Worm (Caenorhabditis elegans): ENCODE data around the gene srv-19.

Gene srv-19

DNA sequence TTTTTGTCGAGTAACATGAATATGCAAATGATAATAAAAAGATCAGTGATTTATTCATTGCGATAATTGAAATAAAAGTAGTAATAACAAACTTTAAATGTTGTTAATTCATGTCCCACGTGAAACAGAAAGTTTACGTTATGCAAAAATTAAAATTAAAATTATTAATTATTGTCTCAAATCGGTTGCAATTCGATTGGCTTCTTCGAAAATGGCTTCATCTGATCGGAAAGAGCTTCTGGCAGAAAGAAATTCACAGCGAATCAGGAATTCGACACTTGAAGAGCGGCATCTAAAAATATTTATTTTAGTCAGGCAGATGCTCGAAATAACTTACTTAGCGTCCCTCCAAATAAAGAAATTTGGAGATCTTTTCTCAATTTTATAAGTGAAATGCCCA lies 7.9 kb downstream of the srv-19 start, which contains the start of gene spe-27:
spe-27 (minus strand) TSS at position 101 of the 400 bp plus-strand sequence.
- TF ChIP-seq unc-62 (GFP tag; optimal IDR thresholded peaks at IDR 0.05) = no peak

DNA sequence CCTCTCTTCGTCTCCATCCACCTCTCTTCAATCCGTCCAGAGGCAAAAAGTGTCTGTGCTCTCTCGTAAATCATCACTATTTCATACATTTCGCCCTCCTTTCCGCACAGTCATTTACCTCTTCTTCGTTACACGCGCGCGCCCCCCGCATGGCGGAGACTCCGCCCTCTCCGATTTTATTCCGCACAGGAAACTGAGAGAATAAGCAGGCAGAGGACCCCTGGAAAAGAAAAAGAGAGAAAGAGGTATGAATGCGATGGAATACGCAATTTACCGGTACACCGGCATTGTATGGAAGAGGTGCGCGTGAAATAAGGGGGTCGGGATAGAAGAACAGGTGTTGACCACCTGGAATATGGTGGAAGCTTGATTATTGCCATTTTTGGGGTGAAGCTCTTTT lies 13.0 kb downstream of the srv-19 start:
- TF ChIP-seq unc-62 (GFP tag; optimal IDR thresholded peaks at IDR 0.05) = no peak

DNA sequence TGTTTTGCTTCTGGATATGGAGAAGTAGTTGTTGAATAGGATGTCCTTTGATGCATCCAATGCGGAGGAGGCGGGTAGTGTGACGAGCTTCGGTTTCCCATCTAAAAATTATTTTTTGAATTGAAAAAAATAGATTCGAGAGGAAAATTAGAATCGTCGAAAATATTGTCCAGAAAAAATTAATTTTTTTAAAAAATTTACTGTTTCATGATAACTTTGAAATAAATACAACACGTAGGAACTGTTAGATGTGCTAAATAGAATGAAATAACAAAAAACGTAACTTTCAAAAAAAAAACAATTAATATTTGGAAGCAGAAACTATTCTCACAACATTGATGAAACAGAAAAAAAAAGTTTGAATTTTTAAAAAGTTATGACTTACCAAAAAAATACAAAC lies 13.8 kb downstream of the srv-19 start, which contains the start of gene C06E7.4:
C06E7.4 (minus strand) TSS at position 101 of the 400 bp plus-strand sequence.
- TF ChIP-seq unc-62 (GFP tag; optimal IDR thresholded peaks at IDR 0.05) = no peak

DNA sequence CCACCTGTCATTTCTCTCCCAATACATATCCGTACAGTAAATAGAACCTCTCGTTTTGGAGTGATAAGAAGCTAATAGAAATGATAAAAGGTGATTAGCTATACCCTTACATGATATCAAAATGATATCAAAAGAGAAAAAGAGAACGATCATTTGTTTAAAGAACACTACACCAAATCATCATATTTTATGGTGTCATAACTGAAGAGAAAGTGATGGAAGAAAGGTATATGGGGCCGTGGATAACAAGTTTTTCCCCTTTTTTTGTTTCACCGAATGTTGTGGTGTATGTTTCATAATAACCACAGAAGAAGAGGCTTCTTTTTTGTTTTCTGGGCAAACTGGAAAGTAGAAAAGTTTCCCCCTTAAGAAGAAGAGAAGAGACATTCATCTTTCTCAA lies 15.5 kb downstream of the srv-19 start:
- no peak for TF ChIP-seq unc-62 (GFP tag; optimal IDR thresholded peaks at IDR 0.05)

DNA sequence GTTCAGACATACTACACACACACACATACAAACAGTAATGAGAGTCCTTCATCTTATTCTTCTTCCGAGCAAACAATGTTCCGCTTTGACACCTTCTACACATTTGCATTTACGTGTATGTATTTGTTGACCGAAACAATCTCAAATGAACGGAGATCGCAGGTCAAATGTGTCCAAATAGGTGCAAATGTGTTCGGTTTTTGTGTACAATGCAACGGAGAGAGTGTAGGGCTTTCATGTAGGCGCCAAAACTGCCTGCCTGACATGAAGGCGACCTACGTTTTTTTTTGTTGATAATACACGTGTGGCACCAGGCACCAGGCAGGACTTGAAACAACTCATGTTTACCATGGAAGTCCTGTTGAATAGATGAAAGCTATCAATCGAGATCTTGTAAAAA lies 16.8 kb downstream of the srv-19 start:
- TF ChIP-seq unc-62 (GFP tag; optimal IDR thresholded peaks at IDR 0.05) = no peak

DNA sequence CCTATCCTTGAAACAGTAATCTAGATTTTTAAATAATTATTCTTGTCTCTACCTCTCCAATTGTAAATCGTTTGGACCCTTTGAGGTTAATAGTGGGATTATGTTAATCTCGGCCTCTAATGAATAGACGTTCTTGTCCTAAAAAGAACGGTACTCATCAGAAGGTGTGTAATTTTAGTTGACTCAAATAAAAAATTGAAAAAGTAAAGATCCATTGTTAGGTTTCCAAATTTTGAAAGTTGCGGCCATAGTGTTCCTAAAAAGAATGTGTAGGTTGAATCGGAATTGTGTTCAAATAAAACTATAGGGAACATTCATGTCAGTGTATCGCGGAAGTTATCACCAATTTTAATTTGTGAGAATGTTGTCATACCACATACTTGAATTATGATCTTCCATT lies 18.1 kb downstream of the srv-19 start:
- no peak for TF ChIP-seq unc-62 (GFP tag; optimal IDR thresholded peaks at IDR 0.05)

DNA sequence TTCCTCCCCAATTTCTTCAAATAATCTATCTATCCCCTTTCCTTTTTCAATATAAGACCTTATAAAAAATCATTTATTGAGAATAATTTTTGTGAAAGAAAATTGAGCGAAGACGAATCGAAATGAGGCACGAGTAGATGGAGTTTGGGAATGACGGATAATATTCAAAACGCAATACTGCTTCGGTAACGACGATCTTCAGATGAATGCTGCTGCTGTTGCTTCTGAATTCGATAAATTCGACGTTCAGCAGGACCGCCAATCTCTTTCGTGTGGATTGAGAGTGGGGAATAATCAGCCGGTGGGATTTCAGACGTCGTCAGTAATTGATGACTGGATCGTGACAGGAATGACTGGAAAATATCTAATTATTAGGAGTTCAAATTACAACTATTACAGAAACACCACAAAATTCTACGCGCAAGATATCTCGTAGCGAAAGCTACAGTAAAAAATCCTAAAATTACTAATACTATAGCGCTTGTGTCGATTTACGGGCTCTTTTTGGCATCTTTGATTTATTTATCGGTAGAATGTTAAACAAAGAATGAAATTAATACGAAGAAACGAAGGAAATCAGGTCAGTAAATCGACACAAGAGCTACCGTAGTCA lies 22.9 kb downstream of the srv-19 start:
- TF ChIP-seq unc-62 (GFP tag; optimal IDR thresholded peaks at IDR 0.05) = no peak

DNA sequence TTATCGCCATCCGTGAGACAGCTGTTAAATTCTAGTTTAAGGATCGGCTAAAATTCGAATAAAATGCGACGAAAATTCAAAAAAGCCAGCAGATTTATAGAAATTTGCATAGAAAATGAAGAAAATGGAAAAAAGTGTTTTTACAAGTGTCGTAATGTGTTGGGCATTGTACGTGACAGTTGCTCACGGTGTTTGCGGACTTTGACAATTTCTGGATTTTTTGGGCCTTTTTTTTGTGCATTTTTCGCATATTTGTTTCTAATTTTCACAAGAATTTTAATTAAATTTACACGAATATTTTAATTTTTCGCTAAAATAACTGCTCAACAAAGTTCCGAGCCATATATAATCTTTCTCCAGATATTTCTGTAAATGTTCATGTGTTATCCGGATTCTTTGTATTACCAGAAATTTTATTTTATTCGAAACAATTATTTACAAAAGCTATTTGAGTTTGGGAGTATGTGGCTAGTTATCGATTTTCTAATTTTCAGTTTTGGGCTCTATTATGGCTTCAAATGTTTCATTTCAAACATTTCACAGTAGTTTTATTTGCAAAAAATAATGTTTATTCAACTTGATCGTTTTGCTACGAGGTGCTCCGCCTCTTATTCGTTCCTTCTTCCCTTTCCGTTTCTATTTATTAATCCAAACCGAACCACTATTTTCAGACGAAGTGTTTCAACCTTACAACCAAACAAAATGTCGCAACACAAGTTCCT lies 25.6 kb downstream of the srv-19 start, which contains the start of gene sams-3:
sams-3 (plus strand) TSS at position 672 of the 722 bp plus-strand sequence.
- TF ChIP-seq unc-62 (GFP tag; optimal IDR thresholded peaks at IDR 0.05) = no peak

DNA sequence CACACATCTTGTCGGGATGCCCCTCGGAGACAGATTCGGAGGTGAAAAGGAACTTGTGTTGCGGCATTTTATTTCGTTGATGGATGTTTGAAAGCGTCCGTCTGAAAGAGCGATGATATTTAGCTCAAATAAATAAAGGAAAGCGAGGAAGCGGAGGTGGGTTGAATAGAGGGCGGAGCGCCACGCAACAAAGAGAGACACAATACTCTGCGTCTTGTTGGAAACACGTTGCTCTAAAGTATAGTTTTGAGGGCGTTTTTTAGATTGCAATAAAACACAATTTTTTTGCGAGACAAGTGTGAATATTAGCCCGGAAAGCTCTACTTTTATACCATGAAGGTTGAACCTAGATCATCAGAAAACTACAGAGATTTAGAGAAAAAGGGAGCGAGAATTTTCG lies 27.5 kb downstream of the srv-19 start, which contains the start of gene sams-4:
sams-4 (minus strand) TSS at position 101 of the 400 bp plus-strand sequence.
- no peak for TF ChIP-seq unc-62 (GFP tag; optimal IDR thresholded peaks at IDR 0.05)

DNA sequence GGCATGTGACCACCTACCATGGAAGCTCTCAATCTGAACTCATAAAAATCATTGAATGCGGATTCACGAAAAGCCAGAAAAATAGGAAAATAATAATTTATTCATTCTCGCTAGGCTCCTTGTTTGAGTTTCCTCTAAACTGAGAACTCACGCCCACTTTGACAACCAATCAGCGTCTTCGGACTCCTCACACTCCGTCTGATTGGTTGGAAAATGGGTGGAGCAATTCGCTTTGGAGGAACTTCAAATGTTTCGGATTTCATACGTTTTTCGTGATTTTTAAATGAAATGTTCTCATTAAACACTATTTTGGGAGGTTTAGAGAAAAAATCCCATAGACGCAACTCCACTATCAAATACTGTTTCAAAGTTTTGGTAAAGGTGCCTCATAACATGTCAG lies 30.8 kb downstream of the srv-19 start:
- TF ChIP-seq unc-62 (GFP tag; optimal IDR thresholded peaks at IDR 0.05) = no peak

DNA sequence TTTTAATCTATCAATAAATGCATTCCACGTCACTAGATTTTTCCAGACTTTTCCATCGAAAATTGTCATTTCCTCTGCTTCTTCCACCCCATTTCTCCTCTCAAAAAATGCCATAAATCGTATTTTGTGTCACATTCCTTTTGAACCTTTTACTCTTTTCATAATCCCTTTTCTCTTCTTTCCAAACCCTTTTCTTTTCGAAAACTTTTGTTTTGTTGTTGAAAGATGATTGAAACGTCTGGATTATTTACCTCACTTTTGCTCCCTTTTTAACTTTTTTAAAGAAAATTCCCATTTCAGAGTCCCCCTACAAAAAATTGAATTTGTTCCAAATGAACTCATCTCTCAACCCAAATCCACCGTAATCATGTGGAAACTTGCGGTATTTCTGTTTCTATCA lies 34.5 kb downstream of the srv-19 start, which contains the start of gene C06E7.2:
C06E7.2 (plus strand) TSS at position 301 of the 400 bp plus-strand sequence.
- no peak for TF ChIP-seq unc-62 (GFP tag; optimal IDR thresholded peaks at IDR 0.05)

DNA sequence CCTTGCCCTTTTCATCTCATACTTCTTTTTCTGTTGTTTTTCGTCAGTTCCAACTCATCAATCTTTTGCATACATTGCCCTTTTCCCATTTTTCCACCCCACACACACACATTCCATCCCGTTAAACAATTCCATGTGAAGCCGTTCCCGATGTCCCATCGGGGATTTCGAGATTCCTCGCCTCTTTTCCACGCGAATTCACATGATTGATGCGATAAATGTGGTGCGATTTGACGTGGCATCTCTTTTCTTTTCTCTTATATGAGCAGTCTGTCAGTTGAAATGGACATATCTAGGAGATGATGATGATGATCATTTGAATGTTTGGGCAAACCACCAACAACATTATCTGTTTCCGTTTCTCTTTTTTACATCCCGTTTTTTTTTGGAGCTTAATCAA lies 39.5 kb downstream of the srv-19 start:
- no peak for TF ChIP-seq unc-62 (GFP tag; optimal IDR thresholded peaks at IDR 0.05)

DNA sequence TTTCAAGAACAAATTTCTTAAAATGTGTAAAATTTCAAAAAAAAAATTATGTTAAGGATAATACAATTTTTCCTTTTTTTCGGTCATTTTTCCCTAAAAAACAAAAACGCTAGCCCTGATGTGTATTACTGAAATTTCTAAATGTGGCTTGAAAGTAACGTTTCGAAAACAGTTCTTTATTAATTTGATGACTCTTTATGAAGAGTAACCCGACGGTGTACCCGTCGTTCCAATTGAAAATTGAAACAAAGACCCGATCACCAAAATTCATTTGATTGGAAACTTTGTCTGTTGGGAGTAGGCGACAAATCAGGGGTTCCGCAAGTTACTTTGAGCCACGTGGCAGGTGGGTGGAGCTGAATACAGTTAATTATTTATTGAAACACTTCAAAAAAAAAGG lies 40.9 kb downstream of the srv-19 start:
- no peak for TF ChIP-seq unc-62 (GFP tag; optimal IDR thresholded peaks at IDR 0.05)

DNA sequence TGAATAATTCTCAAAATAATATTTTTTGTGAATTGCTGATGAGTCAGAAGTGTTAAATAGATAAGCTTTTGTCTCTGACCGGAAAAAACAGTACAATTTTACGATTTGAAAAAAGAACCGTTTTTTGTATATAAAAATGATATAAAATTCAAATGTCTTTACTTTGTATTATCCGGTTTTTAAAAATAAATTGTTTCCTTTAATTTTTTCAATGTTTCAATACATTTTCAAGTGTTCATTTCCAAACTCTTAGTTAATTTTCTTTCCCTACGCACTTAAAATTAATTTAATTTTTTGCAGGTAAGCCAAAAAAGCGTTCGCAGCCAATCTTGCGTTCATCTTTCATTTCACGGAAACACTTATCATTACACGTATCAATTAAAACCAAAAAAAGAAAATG lies 49.2 kb downstream of the srv-19 start, which contains the start of gene egal-1:
egal-1 (plus strand) TSS at position 301 of the 400 bp plus-strand sequence.
- TF ChIP-seq unc-62 (GFP tag; optimal IDR thresholded peaks at IDR 0.05) = no peak

DNA sequence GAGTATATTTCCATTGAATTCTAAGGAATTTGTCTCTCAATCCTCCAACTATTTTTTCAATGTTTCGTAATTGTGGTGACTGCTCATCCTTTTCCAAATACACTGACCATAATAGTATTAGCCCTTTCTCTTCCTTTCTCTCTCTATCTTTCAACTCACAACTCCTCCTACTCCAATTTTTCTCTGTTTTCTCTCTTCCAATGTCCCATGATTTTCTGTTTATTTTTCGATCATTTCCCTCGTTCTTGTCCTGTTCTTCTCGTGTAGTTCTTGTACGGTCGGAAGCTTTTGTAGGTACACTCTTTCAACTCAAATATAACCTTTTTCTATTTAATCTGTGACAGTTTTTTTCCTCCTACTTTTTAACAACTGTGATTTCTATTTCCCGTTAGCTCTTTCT lies 51.7 kb downstream of the srv-19 start:
- TF ChIP-seq unc-62 (GFP tag; optimal IDR thresholded peaks at IDR 0.05) = no peak

All from whole organism, dauer.